Worm (Caenorhabditis elegans) whole organism, L1 larva: ENCODE results near the gene taf-12.
A peak's percentile ranks its signal among the peaks of the same experiment; 100 is the strongest.

Experiments
- C16A3.4 ChIP-seq: fragments of 150-350 bp; optimal IDR thresholded peaks from 2 replicates; lab custom pipeline; 2014; ENCODE audit warnings: missing biosample characterization, missing genetic modification characterization
- C34B4.2 ChIP-seq: sonication (generic microtip); optimal IDR thresholded peaks from 2 replicates; lab custom pipeline; 2017; ENCODE audit warnings: mild to moderate bottlenecking, missing genetic modification characterization, missing compliant biosample characterization
- F16B12.6 ChIP-seq: fragments of 150-350 bp; optimal IDR thresholded peaks from 2 replicates; lab custom pipeline; 2014; ENCODE audit warnings: missing biosample characterization, missing genetic modification characterization
- Y116A8C.19 ChIP-seq: sonication (generic microtip); optimal IDR thresholded peaks from 2 replicates; lab custom pipeline; 2016; ENCODE audit warnings: missing compliant biosample characterization, missing genetic modification characterization, borderline replicate concordance
- aha-1 ChIP-seq: fragments of 150-350 bp; optimal IDR thresholded peaks from 2 replicates; lab custom pipeline; 2014; ENCODE audit warnings: missing biosample characterization, missing genetic modification characterization
- ama-1 ChIP-seq: fragments of 150-350 bp; optimal IDR thresholded peaks from 2 replicates; lab custom pipeline; 2014
- ces-1 ChIP-seq: fragments of 150-350 bp; optimal IDR thresholded peaks from 2 replicates; lab custom pipeline; 2014; ENCODE audit warnings: missing biosample characterization, missing genetic modification reagents, missing genetic modification characterization
- dpl-1 ChIP-seq, 3 experiments: fragments of 150-350 bp in 2 of 3; sonication (generic microtip) in 1 of 3; optimal IDR thresholded peaks; 2 replicates each; lab custom pipeline; 2014 to 2017; ENCODE audit warnings: missing biosample characterization in 3 of 3, missing genetic modification characterization in 3 of 3, missing genetic modification reagents in 3 of 3
- efl-1 ChIP-seq, 4 experiments: fragments of 150-350 bp; optimal IDR thresholded peaks in 3 of 4; peaks in 1 of 4; 1 replicate in 1 of 4; 2 replicates in 3 of 4; lab custom pipeline; 2014; ENCODE audit warnings: missing biosample characterization in 2 of 4, missing genetic modification characterization in 2 of 4, missing genetic modification reagents in 2 of 4
- egl-27 ChIP-seq, 2 experiments: fragments of 150-350 bp in 1 of 2; sonication (generic microtip); optimal IDR thresholded peaks; 3 replicates each; lab custom pipeline; 2017 to 2018; ENCODE audit warnings: missing biosample characterization in 2 of 2, missing genetic modification characterization in 2 of 2, missing genetic modification reagents in 2 of 2
- elt-2 ChIP-seq: sonication (generic microtip); optimal IDR thresholded peaks from 2 replicates; lab custom pipeline; 2016; ENCODE audit warnings: missing genetic modification characterization, mild to moderate bottlenecking, inconsistent platforms, missing compliant biosample characterization, missing genetic modification reagents
- fkh-4 ChIP-seq: sonication (generic microtip); optimal IDR thresholded peaks from 2 replicates; lab custom pipeline; 2016; ENCODE audit warnings: missing compliant biosample characterization, missing genetic modification characterization, borderline replicate concordance
- fkh-8 ChIP-seq: sonication (generic microtip); optimal IDR thresholded peaks from 2 replicates; lab custom pipeline; 2016; ENCODE audit warnings: mild to moderate bottlenecking, missing genetic modification characterization, missing compliant biosample characterization
- fos-1 ChIP-seq: fragments of 150-350 bp; optimal IDR thresholded peaks from 2 replicates; lab custom pipeline; 2014; ENCODE audit warnings: missing biosample characterization, missing genetic modification characterization
- grh-1 ChIP-seq: fragments of 200-800 bp; sonication (Bioruptor generic); IDR thresholded peaks from 2 replicates; pipeline ENCODE4 v1.3.6; 2022; ENCODE audit warnings: missing genetic modification reagents, missing genetic modification characterization, missing compliant biosample characterization
- hlh-17 ChIP-seq: fragments of 200-800 bp; sonication (Bioruptor generic); optimal IDR thresholded peaks from 2 replicates; lab custom pipeline; 2018; ENCODE audit warnings: missing genetic modification characterization, mild to moderate bottlenecking, missing compliant biosample characterization, moderate library complexity, borderline replicate concordance
- hlh-4 ChIP-seq: sonication (generic microtip); optimal IDR thresholded peaks from 2 replicates; lab custom pipeline; 2016; ENCODE audit warnings: mild to moderate bottlenecking, missing genetic modification characterization, missing compliant biosample characterization
- hpl-2 ChIP-seq: fragments of 150-350 bp; optimal IDR thresholded peaks from 2 replicates; lab custom pipeline; 2014; ENCODE audit warnings: missing biosample characterization, missing genetic modification reagents, missing genetic modification characterization
- irx-1 ChIP-seq: sonication (generic microtip); optimal IDR thresholded peaks from 2 replicates; lab custom pipeline; 2016; ENCODE audit warnings: missing genetic modification characterization, missing compliant biosample characterization
- isw-1 ChIP-seq: fragments of 200-800 bp; sonication (Bioruptor generic); IDR thresholded peaks from 2 replicates; pipeline ENCODE4 v1.3.6; 2022; ENCODE audit warnings: missing genetic modification characterization, missing compliant biosample characterization
- lin-15B ChIP-seq: fragments of 150-350 bp; sonication (generic microtip); optimal IDR thresholded peaks from 3 replicates; lab custom pipeline; 2014; ENCODE audit warnings: missing biosample characterization, missing genetic modification characterization
- lin-35 ChIP-seq, 2 experiments: fragments of 150-350 bp; optimal IDR thresholded peaks; 2 replicates each; lab custom pipeline; 2014; ENCODE audit warnings: missing biosample characterization in 2 of 2, missing genetic modification characterization in 2 of 2, missing genetic modification reagents in 2 of 2
- lir-3 ChIP-seq: sonication (generic microtip); optimal IDR thresholded peaks from 2 replicates; lab custom pipeline; 2016; ENCODE audit warnings: mild to moderate bottlenecking, missing genetic modification characterization, moderate library complexity, missing compliant biosample characterization; ENCODE audit not compliant: poor library complexity
- nhr-20 ChIP-seq: sonication (generic microtip); optimal IDR thresholded peaks from 2 replicates; lab custom pipeline; 2016; ENCODE audit warnings: mild to moderate bottlenecking, missing genetic modification characterization, missing compliant biosample characterization
- nhr-28 ChIP-seq: fragments of 150-350 bp; optimal IDR thresholded peaks from 2 replicates; lab custom pipeline; 2014; ENCODE audit warnings: missing biosample characterization, missing genetic modification characterization
- nhr-76 ChIP-seq: sonication (generic microtip); optimal IDR thresholded peaks from 2 replicates; lab custom pipeline; 2017; ENCODE audit warnings: missing biosample characterization, missing genetic modification characterization
- nhr-77 ChIP-seq: fragments of 150-350 bp; optimal IDR thresholded peaks from 2 replicates; lab custom pipeline; 2014; ENCODE audit warnings: missing biosample characterization, missing genetic modification characterization
- nhr-85 ChIP-seq: sonication (generic microtip); peaks from one replicate; lab custom pipeline; 2016; ENCODE audit warnings: missing genetic modification characterization, inconsistent platforms, missing compliant biosample characterization
- nhr-90 ChIP-seq: sonication (generic microtip); optimal IDR thresholded peaks from 2 replicates; lab custom pipeline; 2016; ENCODE audit warnings: mild to moderate bottlenecking, missing genetic modification characterization, missing compliant biosample characterization; ENCODE audit not compliant: poor library complexity
- pag-3 ChIP-seq: sonication (generic microtip); optimal IDR thresholded peaks from 2 replicates; lab custom pipeline; 2017; ENCODE audit warnings: missing genetic modification characterization, mild to moderate bottlenecking, missing compliant biosample characterization, antibody characterized with exemption, borderline replicate concordance; ENCODE audit not compliant: insufficient read depth
- rnt-1 ChIP-seq: sonication (generic microtip); optimal IDR thresholded peaks from 2 replicates; lab custom pipeline; 2016; ENCODE audit warnings: mild to moderate bottlenecking, missing genetic modification characterization, moderate library complexity, missing compliant biosample characterization
- skn-1 ChIP-seq: fragments of 150-350 bp; optimal IDR thresholded peaks from 2 replicates; lab custom pipeline; 2014; ENCODE audit warnings: missing biosample characterization, missing genetic modification characterization
- snpc-4 ChIP-seq: fragments of 150-350 bp; optimal IDR thresholded peaks from 2 replicates; lab custom pipeline; 2014; ENCODE audit warnings: missing biosample characterization, missing genetic modification characterization
- snu-23 ChIP-seq: sonication (generic microtip); optimal IDR thresholded peaks from 2 replicates; lab custom pipeline; 2016; ENCODE audit warnings: missing genetic modification characterization, missing compliant biosample characterization
- unc-130 ChIP-seq: fragments of 150-350 bp; optimal IDR thresholded peaks from 2 replicates; lab custom pipeline; 2017; ENCODE audit warnings: missing biosample characterization, missing genetic modification characterization, inconsistent platforms
- unc-62 ChIP-seq: fragments of 150-350 bp; optimal IDR thresholded peaks from 2 replicates; lab custom pipeline; 2014; ENCODE audit warnings: missing biosample characterization, missing genetic modification reagents, missing genetic modification characterization
- xbp-1 ChIP-seq: sonication (generic microtip); optimal IDR thresholded peaks from 2 replicates; lab custom pipeline; 2016; ENCODE audit warnings: missing genetic modification characterization, missing compliant biosample characterization
- ztf-11 ChIP-seq, 2 experiments: sonication (generic microtip); optimal IDR thresholded peaks; 2 replicates each; lab custom pipeline; 2016 to 2017; ENCODE audit warnings: missing genetic modification characterization in 2 of 2, missing biosample characterization in 1 of 2, missing compliant biosample characterization in 1 of 2

taf-12 gene

ce11 chrIII:11869231-11869912, at the start of gene taf-12:
Gene taf-12 (minus strand): TSS chrIII:11869281.
- TF ChIP-seq nhr-77 (no peak), unc-62 (GFP tag; lab: Kevin White, UChicago) (no peak), C16A3.4 (no peak), C34B4.2 (tag; lab: Kevin White, UChicago) (no peak), irx-1 (no peak), aha-1 (tag; lab: Kevin White, UChicago) (no peak), snpc-4 (tag; lab: Kevin White, UChicago) (no peak), egl-27 (tag; optimal IDR thresholded peaks at IDR 0.05; lab: Kevin White, UChicago) (no peak), pag-3 (tag; lab: Kevin White, UChicago) (no peak), fos-1 (tag; lab: Kevin White, UChicago) (no peak), grh-1 (no peak), nhr-90 (tag; lab: Kevin White, UChicago) (no peak), lin-15B (no peak), lin-35 (GFP tag; optimal IDR thresholded peaks at IDR 0.05; lab: Kevin White, UChicago) (no peak), ztf-11 (tag; optimal IDR thresholded peaks at IDR 0.05; lab: Kevin White, UChicago) (no peak), nhr-20 (tag; lab: Kevin White, UChicago) (no peak), fkh-8 (no peak), rnt-1 (no peak)
- TF ChIP-seq, all 84 proteins: peak for 0

DNA sequence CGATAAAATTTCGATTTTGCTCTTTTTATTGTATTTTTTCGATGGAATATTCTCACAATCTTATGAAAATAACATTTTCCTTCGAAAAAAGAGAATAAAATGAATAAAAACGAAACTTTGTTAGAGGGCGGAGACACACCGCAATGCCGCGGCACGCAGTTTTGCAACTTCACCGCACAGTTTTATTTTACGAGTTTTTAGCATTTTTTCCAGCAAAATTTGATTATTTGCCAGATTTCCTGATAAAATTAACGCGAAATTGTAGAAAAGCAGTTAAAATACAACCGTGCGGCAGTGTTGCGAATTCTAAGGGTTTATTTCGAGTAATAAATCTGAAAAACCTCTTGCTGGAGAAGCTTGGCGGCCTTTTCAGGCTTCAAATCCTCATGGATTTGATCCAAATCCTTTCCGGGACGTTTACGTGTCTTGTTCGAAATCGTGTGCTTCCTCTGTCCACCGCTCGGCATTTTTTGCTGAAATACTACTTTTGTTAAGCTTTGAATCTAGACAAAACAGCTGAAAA, 49.2 kb upstream of the taf-12 start, which contains the start of gene znf-593:
znf-593 (minus strand) TSS at position 473 of the 523 bp plus-strand sequence.
- TF ChIP-seq efl-1 (optimal IDR thresholded peaks at IDR 0.05; lab: Kevin White, UChicago) (no peak), efl-1 (GFP tag; optimal IDR thresholded peaks at IDR 0.05 in 1 of 2; lab: Kevin White, UChicago) (peak in 1 of 2 experiments; percentile 90), nhr-76 (no peak), fkh-4 (tag; lab: Kevin White, UChicago) (no peak), irx-1 (peak; percentile 2), nhr-85 (peak; percentile 50), dpl-1 (GFP tag; optimal IDR thresholded peaks at IDR 0.05; lab: Kevin White, UChicago) (peak in 1 of 3 experiments; percentile 0), xbp-1 (tag; lab: Kevin White, UChicago) (no peak), nhr-90 (tag; lab: Kevin White, UChicago) (peak; percentile 23), Y116A8C.19 (tag; lab: Kevin White, UChicago) (no peak), rnt-1 (peak; percentile 9)

DNA sequence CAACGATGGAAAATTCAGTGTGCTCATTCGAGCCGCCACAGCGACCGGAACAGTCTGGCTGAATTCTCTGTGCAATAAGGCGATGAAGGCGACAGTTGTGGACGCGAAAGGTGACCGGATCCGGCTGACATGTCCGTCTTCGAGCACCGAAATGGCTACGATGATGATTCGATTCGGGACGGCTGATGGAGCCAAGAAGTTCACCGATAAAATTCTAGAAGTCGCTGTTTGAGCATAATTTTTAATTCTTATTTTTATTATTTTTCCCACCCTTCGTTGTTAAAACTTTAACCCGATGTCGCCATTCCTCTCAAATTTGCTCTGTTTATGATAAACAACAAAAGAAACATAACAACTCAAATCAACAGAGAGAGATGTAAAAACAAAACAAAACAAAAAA, 48.4 kb upstream of the taf-12 start:
- TF ChIP-seq hlh-4 (tag; lab: Kevin White, UChicago) = no peak
- TF ChIP-seq skn-1 = no peak
- TF ChIP-seq F16B12.6 = no peak
- no peak for TF ChIP-seq ces-1
- no peak for TF ChIP-seq lir-3 (tag; lab: Kevin White, UChicago)
- TF ChIP-seq hpl-2 (GFP tag; lab: Kevin White, UChicago) = no peak
- no peak for TF ChIP-seq elt-2 (tag; lab: Kevin White, UChicago)
- no peak for TF ChIP-seq unc-130 (tag; lab: Kevin White, UChicago)
- TF ChIP-seq nhr-28 (tag; lab: Kevin White, UChicago) = no peak
- TF ChIP-seq snu-23 (GFP tag; lab: Kevin White, UChicago) = no peak
- TF ChIP-seq fkh-4 (tag; lab: Kevin White, UChicago) = no peak
- TF ChIP-seq hlh-17 (GFP tag; lab: Kevin White, UChicago) = no peak
- no peak for TF ChIP-seq isw-1 (GFP tag; lab: Robert Waterston, UW)
- no peak for TF ChIP-seq ama-1
- TF ChIP-seq, all 84 proteins: peak for 0
